Worm (Caenorhabditis elegans) whole organism, mixed stage, embryonic: ENCODE measurements around the gene Y43F8C.5.

Experiments used
- blmp-1 ChIP-seq: fragments of 150-350 bp; optimal IDR thresholded peaks from 2 replicates; lab custom pipeline; 2014; ENCODE audit warnings: missing biosample characterization, missing genetic modification characterization
- ceh-43 ChIP-seq: fragments of 200-800 bp; sonication (Bioruptor generic); optimal IDR thresholded peaks from 2 replicates; lab custom pipeline; 2018; ENCODE audit warnings: mild to moderate bottlenecking, missing genetic modification characterization, moderate library complexity, missing compliant biosample characterization
- ces-1 ChIP-seq: fragments of 150-350 bp; optimal IDR thresholded peaks from 2 replicates; lab custom pipeline; 2014; ENCODE audit warnings: missing biosample characterization, missing genetic modification reagents, missing genetic modification characterization
- elt-1 ChIP-seq: sonication (generic microtip); optimal IDR thresholded peaks from 2 replicates; lab custom pipeline; 2017; ENCODE audit warnings: missing genetic modification characterization, mild to moderate bottlenecking, missing compliant biosample characterization, antibody characterized with exemption, moderate library complexity, borderline replicate concordance; ENCODE audit not compliant: insufficient read depth
- ham-2 ChIP-seq: fragments of 200-800 bp; sonication (Bioruptor generic); optimal IDR thresholded peaks from 2 replicates; lab custom pipeline; 2018; ENCODE audit warnings: mild to moderate bottlenecking, missing genetic modification characterization, missing compliant biosample characterization
- mep-1 ChIP-seq: fragments of 150-350 bp; optimal IDR thresholded peaks from 2 replicates; lab custom pipeline; 2017; ENCODE audit warnings: missing biosample characterization, missing genetic modification reagents, missing genetic modification characterization, inconsistent platforms
- nhr-12 ChIP-seq: fragments of 150-350 bp; optimal IDR thresholded peaks from 2 replicates; lab custom pipeline; 2014; ENCODE audit warnings: missing biosample characterization, missing genetic modification characterization
- nhr-237 ChIP-seq: fragments of 150-350 bp; optimal IDR thresholded peaks from 2 replicates; lab custom pipeline; 2014; ENCODE audit warnings: missing biosample characterization, missing genetic modification characterization
- nhr-28 ChIP-seq: fragments of 150-350 bp; optimal IDR thresholded peaks from 2 replicates; lab custom pipeline; 2014; ENCODE audit warnings: missing biosample characterization, missing genetic modification characterization
- pha-4 ChIP-seq: fragments of 150-350 bp; optimal IDR thresholded peaks from 2 replicates; lab custom pipeline; 2018; ENCODE audit warnings: missing biosample characterization, missing genetic modification reagents, missing genetic modification characterization
- sptf-1 ChIP-seq: sonication (generic microtip); optimal IDR thresholded peaks from 2 replicates; lab custom pipeline; 2017; ENCODE audit warnings: mild to moderate bottlenecking, missing genetic modification characterization, moderate library complexity, missing compliant biosample characterization
- unc-62 ChIP-seq: fragments of 150-350 bp; optimal IDR thresholded peaks from 2 replicates; lab custom pipeline; 2014; ENCODE audit warnings: missing biosample characterization, missing genetic modification reagents, missing genetic modification characterization
- zip-8 ChIP-seq: fragments of 150-350 bp; optimal IDR thresholded peaks from 2 replicates; lab custom pipeline; 2014; ENCODE audit warnings: missing biosample characterization, missing genetic modification characterization
- ztf-11 ChIP-seq: fragments of 150-350 bp; optimal IDR thresholded peaks from 2 replicates; lab custom pipeline; 2014; ENCODE audit warnings: missing biosample characterization, missing genetic modification characterization

DNA sequence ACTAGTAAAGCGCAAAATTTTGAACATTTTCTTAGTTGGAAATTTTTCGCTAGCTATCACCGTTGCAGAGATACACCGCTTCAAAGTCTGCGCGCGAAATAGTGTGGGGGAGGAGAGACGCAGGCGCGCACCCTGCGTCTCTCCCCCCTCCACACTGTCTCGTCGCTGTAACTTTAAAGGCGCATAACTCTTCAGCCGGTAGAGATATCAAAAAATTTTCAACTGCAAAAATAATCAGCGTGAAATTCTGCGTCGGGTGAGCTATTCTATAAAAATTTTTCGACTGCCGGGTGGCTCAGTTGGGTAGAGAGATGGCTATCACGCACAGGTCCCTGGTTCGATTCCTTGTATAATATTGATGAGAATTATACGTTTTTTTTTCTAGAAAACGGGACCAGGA is 2.9 kb downstream of the Y43F8C.5 start:
- TF ChIP-seq blmp-1: no peak
- no peak for TF ChIP-seq unc-62 (GFP tag; lab: Kevin White, UChicago)
- no peak for TF ChIP-seq sptf-1 (tag; lab: Kevin White, UChicago)
- no peak for TF ChIP-seq mep-1
- no peak for TF ChIP-seq nhr-12 (tag; lab: Kevin White, UChicago)
- TF ChIP-seq nhr-28 (tag; lab: Kevin White, UChicago): no peak
- no peak for TF ChIP-seq pha-4
- no peak for TF ChIP-seq nhr-237 (tag; lab: Kevin White, UChicago)
- TF ChIP-seq ztf-11 (tag; lab: Kevin White, UChicago): no peak
- no peak for TF ChIP-seq ceh-43 (GFP tag; lab: Kevin White, UChicago)
- no peak for TF ChIP-seq zip-8 (tag; lab: Kevin White, UChicago)
- no peak for TF ChIP-seq ham-2 (GFP tag; lab: Kevin White, UChicago)
- no peak for TF ChIP-seq elt-1
- TF ChIP-seq ces-1 (GFP tag; lab: Kevin White, UChicago): no peak
